Fruit fly (Drosophila melanogaster) whole organism, adult: Measurements from ENCODE around the gene Nnk.

Experiments used
- CG11617 ChIP-seq: fragments of 200-800 bp; sonication (Bioruptor generic); optimal IDR thresholded peaks from 2 replicates; lab custom pipeline; 2017; ENCODE audit warnings: mild to moderate bottlenecking, missing biosample characterization, missing genetic modification reagents, missing genetic modification characterization
- CG12768 ChIP-seq: fragments of 200-800 bp; sonication (Bioruptor generic); optimal IDR thresholded peaks from 2 replicates; lab custom pipeline; 2017; ENCODE audit warnings: missing biosample characterization, missing genetic modification characterization, mild to moderate bottlenecking, moderate library complexity, missing genetic modification reagents
- CG14711 ChIP-seq: fragments of 200-800 bp; sonication (Bioruptor generic); optimal IDR thresholded peaks from 2 replicates; lab custom pipeline; 2018; ENCODE audit warnings: missing biosample characterization, mild to moderate bottlenecking, missing genetic modification characterization, moderate library complexity
- CG1620 ChIP-seq: fragments of 200-800 bp; sonication (Bioruptor generic); optimal IDR thresholded peaks from 2 replicates; lab custom pipeline; 2016; ENCODE audit warnings: missing biosample characterization, missing genetic modification characterization
- CG33017 ChIP-seq: fragments of 200-800 bp; sonication (Bioruptor generic); optimal IDR thresholded peaks from 2 replicates; lab custom pipeline; 2018; ENCODE audit warnings: missing biosample characterization, mild to moderate bottlenecking, missing genetic modification characterization, moderate library complexity
- CG5204 ChIP-seq: fragments of 200-800 bp; sonication (Bioruptor generic); optimal IDR thresholded peaks from 2 replicates; lab custom pipeline; 2016; ENCODE audit warnings: missing biosample characterization, missing genetic modification characterization
- CG7045 ChIP-seq: fragments of 200-800 bp; sonication (Bioruptor generic); optimal IDR thresholded peaks from 2 replicates; lab custom pipeline; 2017; ENCODE audit warnings: missing biosample characterization, mild to moderate bottlenecking, missing genetic modification characterization
- CG7101 ChIP-seq: fragments of 200-800 bp; sonication (Bioruptor generic); optimal IDR thresholded peaks from 2 replicates; lab custom pipeline; 2018; ENCODE audit warnings: missing biosample characterization, mild to moderate bottlenecking, missing genetic modification characterization, moderate library complexity
- Clk ChIP-seq: fragments of 200-800 bp; sonication (Bioruptor generic); optimal IDR thresholded peaks from 2 replicates; lab custom pipeline; 2017; ENCODE audit warnings: missing biosample characterization, missing genetic modification characterization
- Crg-1 ChIP-seq: fragments of 200-800 bp; sonication (Bioruptor generic); optimal IDR thresholded peaks from 2 replicates; lab custom pipeline; 2016; ENCODE audit warnings: missing biosample characterization, missing genetic modification characterization
- Hr96 ChIP-seq: fragments of 200-800 bp; sonication (Bioruptor generic); optimal IDR thresholded peaks from 2 replicates; lab custom pipeline; 2016; ENCODE audit warnings: missing biosample characterization, missing genetic modification characterization
- Mnt ChIP-seq: fragments of 200-800 bp; sonication (Bioruptor generic); optimal IDR thresholded peaks from 2 replicates; lab custom pipeline; 2016; ENCODE audit warnings: missing biosample characterization, mild to moderate bottlenecking, missing genetic modification characterization
- bab1 ChIP-seq: fragments of 200-800 bp; sonication (Bioruptor generic); optimal IDR thresholded peaks from 3 replicates; lab custom pipeline; 2019; ENCODE audit warnings: missing biosample characterization, mild to moderate bottlenecking, missing genetic modification characterization, moderate library complexity
- cic ChIP-seq: fragments of 200-800 bp; sonication (Bioruptor generic); optimal IDR thresholded peaks from 2 replicates; lab custom pipeline; 2017; ENCODE audit warnings: missing biosample characterization, mild to moderate bottlenecking, missing genetic modification characterization, moderate library complexity
- cnc ChIP-seq, 2 experiments: fragments of >200 bp; optimal IDR thresholded peaks; 2 replicates each; lab custom pipeline; 2017
- kay ChIP-seq: fragments of 200-800 bp; sonication (Bioruptor generic); peaks from one replicate; lab custom pipeline; 2016; ENCODE audit warnings: missing biosample characterization, missing genetic modification characterization, borderline replicate concordance
- ovo ChIP-seq: fragments of 200-800 bp; sonication (Bioruptor generic); optimal IDR thresholded peaks from 2 replicates; lab custom pipeline; 2016; ENCODE audit warnings: missing biosample characterization, missing genetic modification characterization
- pad ChIP-seq: fragments of 200-800 bp; sonication (Bioruptor generic); optimal IDR thresholded peaks from 3 replicates; lab custom pipeline; 2017; ENCODE audit warnings: missing biosample characterization, missing genetic modification characterization, mild to moderate bottlenecking, moderate library complexity, missing genetic modification reagents
- tj ChIP-seq: fragments of 200-800 bp; sonication (Bioruptor generic); optimal IDR thresholded peaks from 3 replicates; lab custom pipeline; 2017; ENCODE audit warnings: missing biosample characterization, mild to moderate bottlenecking, missing genetic modification characterization, moderate library complexity
- toe ChIP-seq: fragments of 200-800 bp; sonication (Bioruptor generic); optimal IDR thresholded peaks from 2 replicates; lab custom pipeline; 2016; ENCODE audit warnings: missing biosample characterization, missing genetic modification characterization

Nnk gene

DNA sequence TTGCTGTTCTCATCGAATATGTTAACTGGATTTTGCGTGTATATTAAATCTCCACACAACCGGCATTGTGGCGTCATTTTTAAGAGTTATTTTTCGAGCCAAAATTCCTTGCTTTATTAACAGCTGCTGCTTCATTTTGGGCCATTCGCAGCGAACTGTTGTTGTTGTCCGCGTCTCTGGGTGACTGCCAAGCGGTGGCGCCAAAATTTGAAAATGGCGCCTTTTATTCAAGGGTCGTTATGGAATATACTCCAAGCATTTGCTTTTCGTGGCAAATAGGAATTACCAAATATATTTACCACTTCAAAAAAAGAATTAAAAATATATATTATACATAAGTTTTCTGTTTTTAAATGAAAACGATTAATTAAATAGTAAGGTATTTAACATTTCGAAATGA, at the start of gene Nnk:
Gene Nnk, minus strand, starts transcription at position 158 of the 400 bp plus-strand sequence.
- no peak for TF ChIP-seq CG11617 (GFP tag; lab: Kevin White, UChicago)
- TF ChIP-seq bab1 (GFP tag; lab: Kevin White, UChicago): no peak
- TF ChIP-seq ovo (GFP tag; lab: Kevin White, UChicago): no peak
- TF ChIP-seq cic (GFP tag; lab: Kevin White, UChicago): no peak
- TF ChIP-seq CG7045 (GFP tag; lab: Kevin White, UChicago): no peak
- no peak for TF ChIP-seq CG7101 (tag; lab: Kevin White, UChicago)
- no peak for TF ChIP-seq cnc (optimal IDR thresholded peaks at IDR 0.05; lab: Kevin White, UChicago)
- TF ChIP-seq Mnt (GFP tag; lab: Kevin White, UChicago): no peak
- TF ChIP-seq CG33017 (tag; lab: Kevin White, UChicago): no peak
- no peak for TF ChIP-seq kay (GFP tag; lab: Kevin White, UChicago)
- no peak for TF ChIP-seq CG1620
- no peak for TF ChIP-seq Hr96 (GFP tag; lab: Kevin White, UChicago)
- no peak for TF ChIP-seq toe (GFP tag; lab: Kevin White, UChicago)
- no peak for TF ChIP-seq CG12768 (GFP tag; lab: Kevin White, UChicago)

DNA sequence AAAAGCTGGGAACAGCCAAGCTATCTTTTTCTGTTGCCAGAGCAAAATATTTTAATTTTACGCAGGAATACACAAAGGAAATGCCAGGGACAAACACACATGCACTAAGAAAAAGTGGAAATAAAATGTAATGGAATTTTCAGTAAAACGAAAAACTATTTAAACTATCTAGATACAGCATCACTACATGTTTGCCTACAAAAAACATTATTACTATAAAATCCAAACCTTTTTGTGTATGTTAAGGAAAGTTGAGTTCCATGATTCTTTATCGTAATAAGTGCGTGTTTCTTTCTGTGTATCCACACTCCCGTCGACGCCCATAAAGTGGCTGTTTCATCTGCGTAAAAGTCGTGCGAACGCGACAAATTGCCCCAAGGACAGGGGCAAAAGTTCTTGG, 44.1 kb upstream of the Nnk start:
- TF ChIP-seq CG33017 (tag; lab: Kevin White, UChicago): no peak
- no peak for TF ChIP-seq Hr96 (GFP tag; lab: Kevin White, UChicago)
- no peak for TF ChIP-seq toe (GFP tag; lab: Kevin White, UChicago)
- TF ChIP-seq CG12768 (GFP tag; lab: Kevin White, UChicago): no peak
- no peak for TF ChIP-seq CG5204 (GFP tag; lab: Kevin White, UChicago)
- no peak for TF ChIP-seq CG7045 (GFP tag; lab: Kevin White, UChicago)
- TF ChIP-seq Mnt (GFP tag; lab: Kevin White, UChicago): no peak
- TF ChIP-seq tj (GFP tag; lab: Kevin White, UChicago): no peak
- no peak for TF ChIP-seq kay (GFP tag; lab: Kevin White, UChicago)
- no peak for TF ChIP-seq Crg-1
- TF ChIP-seq CG1620: no peak
- TF ChIP-seq cic (GFP tag; lab: Kevin White, UChicago): no peak
- no peak for TF ChIP-seq CG7101 (tag; lab: Kevin White, UChicago)
- TF ChIP-seq cnc (optimal IDR thresholded peaks at IDR 0.05; lab: Kevin White, UChicago): no peak
- TF ChIP-seq Clk (GFP tag; lab: Kevin White, UChicago): no peak
- TF ChIP-seq bab1 (GFP tag; lab: Kevin White, UChicago): no peak

DNA sequence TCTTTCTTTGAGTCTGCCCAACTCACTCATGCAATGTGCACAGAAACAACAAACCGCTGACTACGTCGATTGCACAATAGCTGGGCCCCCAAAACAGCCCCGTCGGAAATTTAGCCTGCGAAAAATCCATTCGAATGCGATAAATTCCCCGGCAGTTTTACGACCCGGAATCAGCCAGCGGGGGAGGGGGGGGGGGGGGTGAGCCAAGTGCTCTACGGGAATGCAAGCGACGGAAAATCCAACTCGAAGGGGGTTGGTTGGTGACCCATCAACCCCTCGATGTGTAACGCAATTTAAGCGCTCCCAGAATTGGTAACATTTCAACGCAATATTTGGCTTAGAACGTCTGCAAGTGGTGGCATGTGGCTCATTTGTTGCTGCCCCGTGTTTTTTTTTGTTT, 41.9 kb upstream of the Nnk start:
- no peak for TF ChIP-seq cic (GFP tag; lab: Kevin White, UChicago)
- TF ChIP-seq CG1620: no peak
- TF ChIP-seq CG12768 (GFP tag; lab: Kevin White, UChicago): no peak
- no peak for TF ChIP-seq CG11617 (GFP tag; lab: Kevin White, UChicago)
- no peak for TF ChIP-seq Hr96 (GFP tag; lab: Kevin White, UChicago)
- TF ChIP-seq Crg-1: no peak
- no peak for TF ChIP-seq tj (GFP tag; lab: Kevin White, UChicago)
- TF ChIP-seq pad: no peak
- TF ChIP-seq CG7045 (GFP tag; lab: Kevin White, UChicago): no peak
- TF ChIP-seq toe (GFP tag; lab: Kevin White, UChicago): no peak
- TF ChIP-seq kay (GFP tag; lab: Kevin White, UChicago): no peak
- no peak for TF ChIP-seq CG7101 (tag; lab: Kevin White, UChicago)
- no peak for TF ChIP-seq Mnt (GFP tag; lab: Kevin White, UChicago)
- no peak for TF ChIP-seq cnc (optimal IDR thresholded peaks at IDR 0.05; lab: Kevin White, UChicago)
- no peak for TF ChIP-seq CG33017 (tag; lab: Kevin White, UChicago)
- no peak for TF ChIP-seq ovo (GFP tag; lab: Kevin White, UChicago)
- no peak for TF ChIP-seq CG5204 (GFP tag; lab: Kevin White, UChicago)

DNA sequence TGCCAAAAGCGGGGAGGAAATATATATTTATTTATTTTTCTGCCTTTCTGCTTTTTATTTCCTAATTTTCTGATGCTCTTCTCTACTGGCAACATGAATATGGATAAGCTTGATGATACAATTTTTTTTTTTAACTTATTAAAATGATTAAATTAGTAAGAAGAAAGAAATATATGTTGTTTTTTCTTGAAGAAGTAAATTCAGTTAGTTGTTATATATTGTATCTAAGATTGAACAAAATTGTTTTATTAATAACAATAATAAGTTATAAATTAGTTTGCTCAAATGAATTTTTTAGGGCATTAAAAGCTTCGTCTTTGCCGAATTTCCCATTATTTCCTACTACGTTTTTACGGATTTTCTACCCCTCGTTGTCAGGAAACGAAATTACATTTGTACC, 25.5 kb upstream of the Nnk start:
- TF ChIP-seq CG11617 (GFP tag; lab: Kevin White, UChicago): no peak

DNA sequence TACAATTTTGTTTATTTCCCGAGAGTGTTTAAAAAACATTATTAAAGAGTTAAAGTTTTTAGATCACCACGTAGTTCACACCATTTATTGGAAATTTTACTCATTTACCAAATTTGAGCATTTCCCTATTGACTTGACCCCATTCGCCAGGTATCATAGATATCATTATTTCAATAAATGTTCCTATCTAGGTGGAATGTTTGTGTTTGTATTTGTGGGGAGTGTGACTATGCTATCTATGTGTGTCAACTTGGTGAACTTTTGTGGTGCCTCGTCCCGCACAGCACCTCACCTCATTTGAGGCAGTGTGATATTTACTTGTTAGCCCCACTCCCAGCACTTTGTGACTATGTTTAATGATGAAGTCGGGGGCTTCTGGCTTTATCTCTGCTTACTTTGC, 23.6 kb upstream of the Nnk start:
- TF ChIP-seq toe (GFP tag; lab: Kevin White, UChicago): no peak
- TF ChIP-seq tj (GFP tag; lab: Kevin White, UChicago): no peak
- no peak for TF ChIP-seq pad
- no peak for TF ChIP-seq CG14711 (tag; lab: Kevin White, UChicago)
- no peak for TF ChIP-seq CG12768 (GFP tag; lab: Kevin White, UChicago)
- TF ChIP-seq cnc (optimal IDR thresholded peaks at IDR 0.05; lab: Kevin White, UChicago): no peak
- no peak for TF ChIP-seq bab1 (GFP tag; lab: Kevin White, UChicago)
- no peak for TF ChIP-seq cic (GFP tag; lab: Kevin White, UChicago)
- no peak for TF ChIP-seq CG33017 (tag; lab: Kevin White, UChicago)
- TF ChIP-seq Clk (GFP tag; lab: Kevin White, UChicago): no peak
- TF ChIP-seq CG11617 (GFP tag; lab: Kevin White, UChicago): no peak
- no peak for TF ChIP-seq CG7101 (tag; lab: Kevin White, UChicago)
- TF ChIP-seq kay (GFP tag; lab: Kevin White, UChicago): no peak
- TF ChIP-seq Hr96 (GFP tag; lab: Kevin White, UChicago): no peak
- TF ChIP-seq ovo (GFP tag; lab: Kevin White, UChicago): no peak
- TF ChIP-seq Mnt (GFP tag; lab: Kevin White, UChicago): no peak
- TF ChIP-seq Crg-1: no peak
- no peak for TF ChIP-seq CG1620

DNA sequence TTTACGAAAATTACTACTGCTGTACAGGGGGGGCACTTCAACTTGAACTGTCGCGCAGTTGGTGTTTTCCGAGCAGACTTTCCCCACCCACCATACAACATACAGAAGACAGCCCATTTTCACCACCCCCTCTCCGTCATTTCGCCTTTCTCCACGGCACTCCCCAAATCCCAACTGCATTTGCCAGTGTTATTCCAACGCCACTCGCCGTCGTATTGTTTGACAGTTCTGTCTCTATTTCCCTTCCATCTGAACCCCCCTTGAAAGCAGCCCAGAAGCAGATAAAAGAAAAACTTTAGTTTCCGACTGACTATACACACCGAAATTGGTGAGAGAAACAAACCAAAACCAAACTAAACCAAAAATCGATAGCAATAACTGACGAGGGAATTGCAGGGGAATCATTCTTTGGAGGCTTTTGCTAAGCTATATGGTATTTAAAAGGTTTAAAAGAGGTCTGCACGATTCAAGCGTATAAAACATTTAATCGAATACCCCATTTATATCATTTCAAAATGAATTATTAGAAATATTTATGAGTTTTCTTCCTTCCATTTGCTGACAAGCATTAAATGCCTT, 22.1 kb upstream of the Nnk start:
- no peak for TF ChIP-seq cic (GFP tag; lab: Kevin White, UChicago)
- no peak for TF ChIP-seq Clk (GFP tag; lab: Kevin White, UChicago)
- no peak for TF ChIP-seq Hr96 (GFP tag; lab: Kevin White, UChicago)
- no peak for TF ChIP-seq CG7045 (GFP tag; lab: Kevin White, UChicago)
- no peak for TF ChIP-seq ovo (GFP tag; lab: Kevin White, UChicago)
- TF ChIP-seq pad: no peak
- no peak for TF ChIP-seq CG12768 (GFP tag; lab: Kevin White, UChicago)
- no peak for TF ChIP-seq CG11617 (GFP tag; lab: Kevin White, UChicago)
- TF ChIP-seq CG33017 (tag; lab: Kevin White, UChicago): no peak
- no peak for TF ChIP-seq toe (GFP tag; lab: Kevin White, UChicago)
- TF ChIP-seq Crg-1: no peak
- no peak for TF ChIP-seq CG14711 (tag; lab: Kevin White, UChicago)
- TF ChIP-seq tj (GFP tag; lab: Kevin White, UChicago): no peak
- TF ChIP-seq CG1620: no peak
- no peak for TF ChIP-seq Mnt (GFP tag; lab: Kevin White, UChicago)
